Worm (Caenorhabditis elegans) whole organism, L2 larva: ENCODE measurements around the gene sid-2.
A peak's percentile ranks its signal among the peaks of the same experiment; 100 is the strongest.

Experiments used
- aly-2 ChIP-seq: fragments of 150-350 bp; optimal IDR thresholded peaks from 2 replicates; lab custom pipeline; 2014; ENCODE audit warnings: missing biosample characterization, missing genetic modification characterization
- ama-1 ChIP-seq: fragments of 150-350 bp; optimal IDR thresholded peaks from 2 replicates; lab custom pipeline; 2018; ENCODE audit warnings: inconsistent platforms
- elt-1 ChIP-seq: fragments of 150-350 bp; optimal IDR thresholded peaks from 2 replicates; lab custom pipeline; 2014; ENCODE audit warnings: missing biosample characterization, missing genetic modification characterization
- elt-3 ChIP-seq: sonication (generic microtip); optimal IDR thresholded peaks from 2 replicates; lab custom pipeline; 2017; ENCODE audit warnings: missing biosample characterization, missing genetic modification characterization
- fos-1 ChIP-seq: fragments of 150-350 bp; optimal IDR thresholded peaks from 2 replicates; lab custom pipeline; 2014; ENCODE audit warnings: missing biosample characterization, missing genetic modification characterization
- lin-13 ChIP-seq: fragments of 150-350 bp; optimal IDR thresholded peaks from 2 replicates; lab custom pipeline; 2014; ENCODE audit warnings: missing biosample characterization, missing genetic modification reagents, missing genetic modification characterization
- lsy-2 ChIP-seq, 2 experiments: fragments of 150-350 bp in 1 of 2; sonication (generic microtip) in 1 of 2; optimal IDR thresholded peaks; 2 replicates each; lab custom pipeline; 2014 to 2017; ENCODE audit warnings: missing biosample characterization in 2 of 2, missing genetic modification characterization in 2 of 2
- nhr-11 ChIP-seq: fragments of 150-350 bp; optimal IDR thresholded peaks from 2 replicates; lab custom pipeline; 2014; ENCODE audit warnings: missing biosample characterization, missing genetic modification characterization
- snpc-4 ChIP-seq: fragments of 150-350 bp; optimal IDR thresholded peaks from 2 replicates; lab custom pipeline; 2014; ENCODE audit warnings: missing biosample characterization, missing genetic modification characterization
- unc-62 ChIP-seq: fragments of 150-350 bp; optimal IDR thresholded peaks from 2 replicates; lab custom pipeline; 2014; ENCODE audit warnings: missing biosample characterization, missing genetic modification reagents, missing genetic modification characterization
- ztf-11 ChIP-seq: sonication (generic microtip); optimal IDR thresholded peaks from 2 replicates; lab custom pipeline; 2017; ENCODE audit warnings: missing biosample characterization, missing genetic modification characterization

- no peak for TF ChIP-seq unc-62 (GFP tag; lab: Kevin White, UChicago)
- peak in 1 of 2 experiments; percentile 59 for TF ChIP-seq lsy-2 (tag; optimal IDR thresholded peaks at IDR 0.05; lab: Kevin White, UChicago)
- TF ChIP-seq aly-2 = no peak
- no peak for TF ChIP-seq elt-3 (tag; lab: Kevin White, UChicago)
- TF ChIP-seq nhr-11 (tag; lab: Kevin White, UChicago) = no peak
- TF ChIP-seq lin-13 (GFP tag; lab: Kevin White, UChicago) = peak; percentile 38
- no peak for TF ChIP-seq ztf-11 (tag; lab: Kevin White, UChicago)
- TF ChIP-seq snpc-4 (tag; lab: Kevin White, UChicago) = no peak
- peak; percentile 75 for TF ChIP-seq fos-1 (tag; lab: Kevin White, UChicago)
- TF ChIP-seq elt-1 (tag; lab: Kevin White, UChicago) = no peak
- TF ChIP-seq ama-1 (lab: Kevin White, UChicago) = no peak
Observed at ce11 chrIII:13717505-13717904, 38.3 kb downstream of the sid-2 start.
